Worm (Caenorhabditis elegans) whole organism, young adult: ENCODE measurements around the gene T14G12.6.

Experiments used
- B0261.1 ChIP-seq: sonication (generic microtip); optimal IDR thresholded peaks from 2 replicates; lab custom pipeline; 2016; ENCODE audit warnings: mild to moderate bottlenecking, missing genetic modification characterization, moderate library complexity, missing compliant biosample characterization
- D2030.7 ChIP-seq: fragments of 200-800 bp; sonication (Bioruptor generic); IDR thresholded peaks from 2 replicates; pipeline ENCODE4 v1.3.6; 2022; ENCODE audit warnings: missing genetic modification reagents, missing genetic modification characterization, missing compliant biosample characterization
- F10E7.11 ChIP-seq: sonication (generic microtip); optimal IDR thresholded peaks from 2 replicates; lab custom pipeline; 2017; ENCODE audit warnings: mild to moderate bottlenecking, missing genetic modification characterization, moderate library complexity, missing compliant biosample characterization
- F22D6.2 ChIP-seq: sonication (generic microtip); optimal IDR thresholded peaks from 2 replicates; lab custom pipeline; 2016; ENCODE audit warnings: mild to moderate bottlenecking, missing genetic modification characterization, missing compliant biosample characterization
- F37B4.10 ChIP-seq: fragments of 200-800 bp; sonication (Bioruptor generic); IDR thresholded peaks from 2 replicates; pipeline ENCODE4 v1.3.6; 2022; ENCODE audit warnings: missing genetic modification characterization, missing compliant biosample characterization
- F39B2.1 ChIP-seq: fragments of 200-800 bp; sonication (Bioruptor generic); IDR thresholded peaks from 2 replicates; pipeline ENCODE4 v1.3.6; 2022; ENCODE audit warnings: missing genetic modification reagents, missing genetic modification characterization, missing compliant biosample characterization
- F55B11.4 ChIP-seq: sonication (generic microtip); optimal IDR thresholded peaks from 2 replicates; lab custom pipeline; 2016; ENCODE audit warnings: missing compliant biosample characterization, missing genetic modification characterization, borderline replicate concordance; ENCODE audit not compliant: insufficient read depth
- F57A8.1 ChIP-seq: fragments of 200-800 bp; sonication (Bioruptor generic); optimal IDR thresholded peaks from 2 replicates; lab custom pipeline; 2018; ENCODE audit warnings: mild to moderate bottlenecking, missing genetic modification characterization, moderate library complexity, missing compliant biosample characterization
- F57C9.4 ChIP-seq: sonication (generic microtip); optimal IDR thresholded peaks from 2 replicates; lab custom pipeline; 2017; ENCODE audit warnings: mild to moderate bottlenecking, missing genetic modification characterization, missing compliant biosample characterization
- K12H6.12 ChIP-seq: fragments of 200-800 bp; sonication (Bioruptor generic); optimal IDR thresholded peaks from 2 replicates; lab custom pipeline; 2018; ENCODE audit warnings: mild to moderate bottlenecking, missing genetic modification characterization, missing compliant biosample characterization
- Y56A3A.18 ChIP-seq: fragments of 200-800 bp; sonication (Bioruptor generic); IDR thresholded peaks from 2 replicates; pipeline ENCODE4 v1.3.6; 2022; ENCODE audit warnings: missing genetic modification reagents, missing genetic modification characterization, missing compliant biosample characterization
- Y95B8A.8 ChIP-seq: fragments of 200-800 bp; sonication (Bioruptor generic); IDR thresholded peaks from 2 replicates; pipeline ENCODE4 v1.3.6; 2022; ENCODE audit warnings: missing genetic modification reagents, missing genetic modification characterization, missing compliant biosample characterization
- ceh-100 ChIP-seq: fragments of 200-800 bp; sonication (Bioruptor generic); IDR thresholded peaks from 2 replicates; pipeline ENCODE4 v1.3.6; 2022; ENCODE audit warnings: missing genetic modification reagents, missing genetic modification characterization, missing compliant biosample characterization
- ceh-58 ChIP-seq: fragments of 200-800 bp; sonication (Bioruptor generic); IDR thresholded peaks from 2 replicates; pipeline ENCODE4 v1.3.6; 2022; ENCODE audit warnings: missing genetic modification characterization, missing compliant biosample characterization
- ceh-79 ChIP-seq: sonication (generic microtip); optimal IDR thresholded peaks from 2 replicates; lab custom pipeline; 2017; ENCODE audit warnings: mild to moderate bottlenecking, missing genetic modification characterization, missing compliant biosample characterization
- egl-44 ChIP-seq: fragments of 200-800 bp; sonication (Bioruptor generic); IDR thresholded peaks from 2 replicates; pipeline ENCODE4 v1.3.6; 2022; ENCODE audit warnings: missing genetic modification reagents, missing genetic modification characterization, missing compliant biosample characterization
- ets-4 ChIP-seq: fragments of 200-800 bp; sonication (Bioruptor generic); optimal IDR thresholded peaks from 2 replicates; lab custom pipeline; 2018; ENCODE audit warnings: mild to moderate bottlenecking, missing genetic modification characterization, missing compliant biosample characterization
- fkh-3 ChIP-seq: sonication (generic microtip); optimal IDR thresholded peaks from 2 replicates; lab custom pipeline; 2016; ENCODE audit warnings: mild to moderate bottlenecking, missing genetic modification characterization, missing compliant biosample characterization
- him-1 ChIP-seq: sonication (generic microtip); optimal IDR thresholded peaks from 2 replicates; lab custom pipeline; 2016; ENCODE audit warnings: missing genotype, missing genetic modification reagents, missing genetic modification characterization, missing compliant biosample characterization
- hlh-26 ChIP-seq: fragments of 200-800 bp; sonication (Bioruptor generic); conservative IDR thresholded peaks from 2 replicates; pipeline ENCODE4 v1.3.6; 2022; ENCODE audit warnings: missing genetic modification reagents, missing genetic modification characterization, missing compliant biosample characterization
- hmg-1.2 ChIP-seq: fragments of 200-800 bp; sonication (Bioruptor generic); IDR thresholded peaks from 2 replicates; pipeline ENCODE4 v1.3.6; 2022; ENCODE audit warnings: missing genetic modification reagents, missing genetic modification characterization, missing compliant biosample characterization
- hmg-20 ChIP-seq: fragments of 200-800 bp; sonication (Bioruptor generic); IDR thresholded peaks from 2 replicates; pipeline ENCODE4 v1.3.6; 2022; ENCODE audit warnings: missing genetic modification reagents, missing genetic modification characterization, missing compliant biosample characterization
- hrde-1 ChIP-seq: sonication (generic microtip); optimal IDR thresholded peaks from 2 replicates; lab custom pipeline; 2016; ENCODE audit warnings: missing genetic modification characterization, mild to moderate bottlenecking, missing compliant biosample characterization, moderate library complexity, missing genotype, missing genetic modification reagents, borderline replicate concordance
- lsl-1 ChIP-seq: fragments of 200-800 bp; sonication (Bioruptor generic); optimal IDR thresholded peaks from 2 replicates; lab custom pipeline; 2018; ENCODE audit warnings: mild to moderate bottlenecking, missing genetic modification characterization, moderate library complexity, missing compliant biosample characterization
- lsy-27 ChIP-seq: sonication (generic microtip); optimal IDR thresholded peaks from 2 replicates; lab custom pipeline; 2017; ENCODE audit warnings: missing genetic modification characterization, mild to moderate bottlenecking, missing compliant biosample characterization, antibody characterized with exemption, missing genotype, borderline replicate concordance; ENCODE audit not compliant: insufficient read depth
- mcd-1 ChIP-seq: fragments of 200-800 bp; sonication (Bioruptor generic); IDR thresholded peaks from 2 replicates; pipeline ENCODE4 v1.3.6; 2022; ENCODE audit warnings: missing genetic modification reagents, missing genetic modification characterization, missing compliant biosample characterization
- mel-28 ChIP-seq: sonication (generic microtip); optimal IDR thresholded peaks from 2 replicates; lab custom pipeline; 2016; ENCODE audit warnings: borderline replicate concordance, mild to moderate bottlenecking, missing genetic modification characterization, missing compliant biosample characterization
- rpc-1 ChIP-seq, 2 experiments: fragments of 150-350 bp in 1 of 2; sonication (generic microtip) in 1 of 2; optimal IDR thresholded peaks; 2 replicates each; lab custom pipeline; 2014 to 2018; ENCODE audit warnings: missing biosample characterization in 1 of 2, missing genetic modification characterization in 1 of 2, missing genetic modification reagents in 1 of 2, missing genotype in 1 of 2
- snpc-1.1 ChIP-seq: sonication (generic microtip); optimal IDR thresholded peaks from 2 replicates; lab custom pipeline; 2017; ENCODE audit warnings: missing genetic modification characterization, mild to moderate bottlenecking, missing compliant biosample characterization, antibody characterized with exemption, moderate library complexity, missing genotype, missing genetic modification reagents; ENCODE audit not compliant: insufficient read depth
- snpc-4 ChIP-seq, 5 experiments: fragments of 150-350 bp in 1 of 5; sonication (generic microtip) in 4 of 5; optimal IDR thresholded peaks; 2 replicates each; lab custom pipeline; 2014 to 2018; ENCODE audit warnings: missing genetic modification characterization in 5 of 5, missing biosample characterization in 3 of 5, antibody characterized with exemption in 2 of 5, mild to moderate bottlenecking in 2 of 5, missing compliant biosample characterization in 2 of 5, missing genotype in 2 of 5, moderate library complexity in 2 of 5, missing genetic modification reagents in 1 of 5
- unc-62 ChIP-seq: fragments of 150-350 bp; optimal IDR thresholded peaks from 2 replicates; lab custom pipeline; 2014; ENCODE audit warnings: missing biosample characterization, missing genetic modification reagents, missing genetic modification characterization
- ztf-18 ChIP-seq: sonication (generic microtip); optimal IDR thresholded peaks from 2 replicates; lab custom pipeline; 2016; ENCODE audit warnings: missing genotype, mild to moderate bottlenecking, missing genetic modification characterization, missing compliant biosample characterization
- ztf-25 ChIP-seq: fragments of 200-800 bp; sonication (Bioruptor generic); IDR thresholded peaks from 2 replicates; pipeline ENCODE4 v1.3.6; 2022; ENCODE audit warnings: missing genetic modification reagents, missing genetic modification characterization, missing compliant biosample characterization
- ztf-3 ChIP-seq: fragments of 200-800 bp; sonication (Bioruptor generic); optimal IDR thresholded peaks from 2 replicates; lab custom pipeline; 2018; ENCODE audit warnings: mild to moderate bottlenecking, missing genetic modification characterization, missing compliant biosample characterization
- ztf-6 ChIP-seq: fragments of 200-800 bp; sonication (Bioruptor generic); IDR thresholded peaks from 2 replicates; pipeline ENCODE4 v1.3.6; 2022; ENCODE audit warnings: missing genetic modification reagents, missing genetic modification characterization, missing compliant biosample characterization

Gene T14G12.6

DNA sequence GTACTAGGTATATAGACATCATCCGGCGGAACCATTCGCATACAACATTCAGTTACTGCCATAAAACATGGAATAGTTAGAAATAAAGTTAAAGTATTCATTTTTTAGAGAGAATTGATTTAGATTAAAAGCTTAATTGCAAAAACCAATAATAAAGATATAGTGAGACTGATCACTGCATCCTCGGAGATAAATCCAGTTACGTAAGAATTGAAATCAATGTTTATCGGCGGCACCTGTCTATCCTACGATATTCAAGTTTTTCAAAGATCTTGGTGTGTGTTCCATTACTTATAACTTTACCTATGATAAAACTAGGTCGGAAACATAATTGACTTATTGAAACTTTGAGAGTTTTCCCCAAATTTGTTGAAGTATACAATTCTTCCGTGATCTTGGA is at the start of gene T14G12.6:
Gene T14G12.6, minus strand, starts transcription at position 101 of the 400 bp plus-strand sequence.
- TF ChIP-seq ceh-58 (GFP tag; lab: Robert Waterston, UW) = no peak
- TF ChIP-seq, all 124 proteins: peak for 0

DNA sequence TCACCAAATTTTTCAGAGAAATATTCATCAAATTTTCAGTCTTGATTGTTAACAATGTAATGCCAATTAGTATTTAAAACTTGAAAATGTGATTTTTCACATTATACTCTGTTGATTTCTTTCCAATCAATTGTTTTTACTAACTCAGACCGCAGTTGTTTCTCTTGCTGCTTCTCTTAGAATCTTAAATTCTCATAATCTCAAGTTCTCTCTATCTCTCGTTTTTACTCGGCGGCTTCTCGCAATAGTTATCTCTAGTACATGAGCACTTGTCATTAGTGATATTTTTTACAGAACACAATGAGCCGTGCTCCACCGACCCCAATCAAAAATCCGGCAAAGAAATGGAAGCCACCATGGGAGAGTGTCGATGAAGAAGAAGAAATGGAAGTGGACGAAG is 47.9 kb upstream of the T14G12.6 start, which contains the start of gene F35A5.1:
Gene F35A5.1, plus strand, starts transcription at position 301 of the 400 bp plus-strand sequence.
- TF ChIP-seq ceh-79 (no peak), hmg-1.2 (GFP tag; lab: Robert Waterston, UW) (no peak), ztf-25 (no peak), F57A8.1 (GFP tag; lab: Kevin White, UChicago) (no peak), snpc-4 (GFP tag; optimal IDR thresholded peaks at IDR 0.05; lab: Kevin White, UChicago) (no peak), snpc-4 (tag; optimal IDR thresholded peaks at IDR 0.05; lab: Kevin White, UChicago) (no peak), lsl-1 (GFP tag; lab: Kevin White, UChicago) (no peak), lsy-27 (tag; lab: Kevin White, UChicago) (no peak), Y56A3A.18 (GFP tag; lab: Robert Waterston, UW) (no peak), snpc-1.1 (tag; lab: Kevin White, UChicago) (no peak), ztf-6 (GFP tag; lab: Robert Waterston, UW) (no peak), F55B11.4 (tag; lab: Kevin White, UChicago) (no peak), F22D6.2 (tag; lab: Kevin White, UChicago) (no peak), F57C9.4 (no peak), him-1 (tag; lab: Kevin White, UChicago) (no peak), F39B2.1 (GFP tag; lab: Robert Waterston, UW) (no peak)

- no peak for TF ChIP-seq hlh-26 (GFP tag; lab: Robert Waterston, UW)
- no peak for TF ChIP-seq ceh-100
- no peak for TF ChIP-seq F57C9.4
- no peak for TF ChIP-seq ets-4 (GFP tag; lab: Kevin White, UChicago)
- no peak for TF ChIP-seq rpc-1 (optimal IDR thresholded peaks at IDR 0.05; lab: Kevin White, UChicago)
- no peak for TF ChIP-seq rpc-1 (tag; optimal IDR thresholded peaks at IDR 0.05; lab: Kevin White, UChicago)
- no peak for TF ChIP-seq F10E7.11 (tag; lab: Kevin White, UChicago)
- no peak for TF ChIP-seq K12H6.12 (tag; lab: Kevin White, UChicago)
- TF ChIP-seq mcd-1 (GFP tag; lab: Robert Waterston, UW) = no peak
- no peak for TF ChIP-seq unc-62 (GFP tag; lab: Kevin White, UChicago)
- TF ChIP-seq mel-28 (tag; lab: Kevin White, UChicago) = no peak
- TF ChIP-seq hmg-20 = no peak
- TF ChIP-seq B0261.1 (tag; lab: Kevin White, UChicago) = no peak
- no peak for TF ChIP-seq hrde-1 (tag; lab: Kevin White, UChicago)
- no peak for TF ChIP-seq egl-44
- TF ChIP-seq F37B4.10 (GFP tag; lab: Robert Waterston, UW) = no peak
- TF ChIP-seq fkh-3 = no peak
- TF ChIP-seq Y95B8A.8 (GFP tag; lab: Robert Waterston, UW) = no peak
- no peak for TF ChIP-seq ztf-18 (tag; lab: Kevin White, UChicago)
- no peak for TF ChIP-seq ztf-3 (GFP tag; lab: Kevin White, UChicago)
- TF ChIP-seq D2030.7 = no peak
Measured at ce11 chrX:3804837-3805236, 45.6 kb upstream of the T14G12.6 start, which contains the start of gene F35A5.2. Gene F35A5.2, plus strand, starts transcription at chrX:3805137.
